Fruit fly (Drosophila melanogaster) whole organism, embryonic: Measurements from ENCODE around the gene CG8907.

Source experiments
- Ada2b ChIP-seq: fragments of 200-800 bp; sonication (Bioruptor generic); IDR thresholded peaks from 2 replicates; pipeline ENCODE4 v1.3.6; 2022; ENCODE audit warnings: missing biosample characterization, missing genetic modification characterization
- Antp ChIP-seq: fragments of 200-800 bp; sonication (Bioruptor generic); optimal IDR thresholded peaks from 3 replicates; lab custom pipeline; 2016; ENCODE audit warnings: missing biosample characterization, missing genetic modification characterization
- BEAF-32 ChIP-seq: fragments of 200-800 bp; sonication (Bioruptor generic); optimal IDR thresholded peaks from 3 replicates; lab custom pipeline; 2017; ENCODE audit warnings: missing biosample characterization, missing genetic modification characterization, mild to moderate bottlenecking, moderate library complexity, missing genetic modification reagents
- CG10543 ChIP-seq: fragments of 200-800 bp; sonication (Bioruptor generic); optimal IDR thresholded peaks from 3 replicates; lab custom pipeline; 2017; ENCODE audit warnings: missing biosample characterization, mild to moderate bottlenecking, missing genetic modification characterization, moderate library complexity
- CG11456 ChIP-seq: fragments of 200-800 bp; sonication (Bioruptor generic); IDR thresholded peaks from 3 replicates; pipeline ENCODE4 v1.3.6; 2022; ENCODE audit warnings: missing biosample characterization, missing genetic modification characterization
- CG11504 ChIP-seq: fragments of 200-800 bp; sonication (Bioruptor generic); optimal IDR thresholded peaks from 3 replicates; lab custom pipeline; 2019; ENCODE audit warnings: missing biosample characterization, mild to moderate bottlenecking, missing genetic modification characterization, moderate library complexity
- CG12744 ChIP-seq: fragments of 200-800 bp; sonication (Bioruptor generic); optimal IDR thresholded peaks from 2 replicates; lab custom pipeline; 2016; ENCODE audit warnings: missing biosample characterization, missing genetic modification characterization
- CG12769 ChIP-seq: fragments of 200-800 bp; sonication (Bioruptor generic); optimal IDR thresholded peaks from 2 replicates; lab custom pipeline; 2019; ENCODE audit warnings: missing biosample characterization, mild to moderate bottlenecking, missing genetic modification characterization, moderate library complexity
- CG13424 ChIP-seq: fragments of 200-800 bp; sonication (Bioruptor generic); optimal IDR thresholded peaks from 2 replicates; lab custom pipeline; 2019; ENCODE audit warnings: missing biosample characterization, mild to moderate bottlenecking, missing genetic modification characterization, moderate library complexity
- CG14050 ChIP-seq: fragments of 200-800 bp; sonication (Bioruptor generic); IDR thresholded peaks from 3 replicates; pipeline ENCODE4 v1.3.6; 2022; ENCODE audit warnings: missing biosample characterization, missing genetic modification characterization
- CG14667 ChIP-seq: fragments of 200-800 bp; sonication (Bioruptor generic); IDR thresholded peaks from 2 replicates; pipeline ENCODE4 v1.3.6; 2022; ENCODE audit warnings: missing biosample characterization, missing genetic modification characterization
- CG15073 ChIP-seq: fragments of 200-800 bp; sonication (Bioruptor generic); optimal IDR thresholded peaks from 2 replicates; lab custom pipeline; 2016; ENCODE audit warnings: missing biosample characterization, missing genetic modification characterization
- CG1647 ChIP-seq: fragments of 200-800 bp; sonication (Bioruptor generic); optimal IDR thresholded peaks from 3 replicates; lab custom pipeline; 2016; ENCODE audit warnings: missing biosample characterization, missing genetic modification characterization
- CG17359 ChIP-seq: fragments of 200-800 bp; sonication (Bioruptor generic); optimal IDR thresholded peaks from 3 replicates; lab custom pipeline; 2018; ENCODE audit warnings: missing biosample characterization, mild to moderate bottlenecking, missing genetic modification characterization, moderate library complexity
- CG17912 ChIP-seq: fragments of 200-800 bp; sonication (Bioruptor generic); optimal IDR thresholded peaks from 2 replicates; lab custom pipeline; 2018; ENCODE audit warnings: missing biosample characterization, mild to moderate bottlenecking, missing genetic modification characterization
- CG30403 ChIP-seq: fragments of 200-800 bp; sonication (Bioruptor generic); optimal IDR thresholded peaks from 3 replicates; lab custom pipeline; 2016; ENCODE audit warnings: missing biosample characterization, missing genetic modification characterization
- CG32532 ChIP-seq: fragments of 200-800 bp; sonication (Bioruptor generic); IDR thresholded peaks from 2 replicates; pipeline ENCODE4 v1.3.6; 2022; ENCODE audit warnings: missing biosample characterization, missing genetic modification characterization
- CG34224 ChIP-seq: fragments of 200-800 bp; sonication (Bioruptor generic); IDR thresholded peaks from 3 replicates; pipeline ENCODE4 v1.3.6; 2022; ENCODE audit warnings: missing biosample characterization, missing genetic modification characterization; ENCODE audit not compliant: partially characterized antibody
- CG42726 ChIP-seq: fragments of 200-800 bp; sonication (Bioruptor generic); IDR thresholded peaks from 2 replicates; pipeline ENCODE4 v1.3.6; 2022; ENCODE audit warnings: missing biosample characterization, missing genetic modification characterization; ENCODE audit not compliant: partially characterized antibody
- CG4617 ChIP-seq: fragments of 200-800 bp; sonication (Bioruptor generic); optimal IDR thresholded peaks from 3 replicates; lab custom pipeline; 2016; ENCODE audit warnings: missing biosample characterization, missing genetic modification characterization, borderline replicate concordance
- CG7987 ChIP-seq: fragments of 200-800 bp; sonication (Bioruptor generic); optimal IDR thresholded peaks from 2 replicates; lab custom pipeline; 2018; ENCODE audit warnings: missing biosample characterization, mild to moderate bottlenecking, missing genetic modification characterization, moderate library complexity
- CG8388 ChIP-seq: fragments of 200-800 bp; sonication (Bioruptor generic); optimal IDR thresholded peaks from 2 replicates; lab custom pipeline; 2019; ENCODE audit warnings: missing biosample characterization, mild to moderate bottlenecking, missing genetic modification characterization, moderate library complexity
- CG8478 ChIP-seq: fragments of >200 bp; optimal IDR thresholded peaks from 2 replicates; lab custom pipeline; 2018
- CG9876 ChIP-seq: fragments of 200-800 bp; sonication (Bioruptor generic); optimal IDR thresholded peaks from 2 replicates; lab custom pipeline; 2016; ENCODE audit warnings: missing biosample characterization, missing genetic modification characterization
- Chrac-16 ChIP-seq: fragments of 200-800 bp; sonication (Bioruptor generic); optimal IDR thresholded peaks from 3 replicates; lab custom pipeline; 2016; ENCODE audit warnings: missing biosample characterization, missing genetic modification characterization
- CoRest ChIP-seq: fragments of 200-800 bp; sonication (Bioruptor generic); optimal IDR thresholded peaks from 3 replicates; lab custom pipeline; 2018; ENCODE audit warnings: missing biosample characterization, mild to moderate bottlenecking, missing genetic modification characterization, moderate library complexity
- D19B ChIP-seq: fragments of 200-800 bp; sonication (Bioruptor generic); optimal IDR thresholded peaks from 2 replicates; lab custom pipeline; 2017; ENCODE audit warnings: missing biosample characterization, mild to moderate bottlenecking, missing genetic modification characterization
- Drgx ChIP-seq: fragments of 200-800 bp; sonication (Bioruptor generic); IDR thresholded peaks from 2 replicates; pipeline ENCODE4 v1.3.6; 2022; ENCODE audit warnings: missing biosample characterization, missing genetic modification characterization
- ERR ChIP-seq: fragments of 200-800 bp; sonication (Bioruptor generic); optimal IDR thresholded peaks from 2 replicates; lab custom pipeline; 2016; ENCODE audit warnings: missing biosample characterization, missing genetic modification characterization
- Elba2 ChIP-seq: fragments of 200-800 bp; sonication (Bioruptor generic); optimal IDR thresholded peaks from 3 replicates; lab custom pipeline; 2016; ENCODE audit warnings: missing biosample characterization, missing genetic modification characterization
- Fer3 ChIP-seq: fragments of 200-800 bp; sonication (Bioruptor generic); optimal IDR thresholded peaks from 2 replicates; lab custom pipeline; 2018; ENCODE audit warnings: missing biosample characterization, mild to moderate bottlenecking, missing genetic modification characterization, moderate library complexity
- GATAe ChIP-seq: fragments of 200-800 bp; sonication (Bioruptor generic); conservative IDR thresholded peaks from 2 replicates; pipeline ENCODE4 v1.3.6; 2022; ENCODE audit warnings: missing biosample characterization, missing genetic modification characterization
- HLH54F ChIP-seq: fragments of 200-800 bp; sonication (Bioruptor generic); optimal IDR thresholded peaks from 3 replicates; lab custom pipeline; 2016; ENCODE audit warnings: missing biosample characterization, missing genetic modification characterization
- HmgZ ChIP-seq: fragments of 200-800 bp; sonication (Bioruptor generic); optimal IDR thresholded peaks from 2 replicates; lab custom pipeline; 2018; ENCODE audit warnings: missing biosample characterization, mild to moderate bottlenecking, missing genetic modification characterization
- Hmr ChIP-seq: fragments of 200-800 bp; sonication (Bioruptor generic); optimal IDR thresholded peaks from 3 replicates; lab custom pipeline; 2017; ENCODE audit warnings: mild to moderate bottlenecking, missing biosample characterization, missing genetic modification reagents, missing genetic modification characterization
- Lpt ChIP-seq: fragments of >200 bp; optimal IDR thresholded peaks from 2 replicates; lab custom pipeline; 2018; ENCODE audit warnings: missing biosample characterization, missing genetic modification characterization
- Meics ChIP-seq: fragments of 200-800 bp; sonication (Bioruptor generic); optimal IDR thresholded peaks from 2 replicates; lab custom pipeline; 2017; ENCODE audit warnings: missing biosample characterization, mild to moderate bottlenecking, missing genetic modification characterization
- PHDP ChIP-seq: fragments of 200-800 bp; sonication (Bioruptor generic); optimal IDR thresholded peaks from 3 replicates; lab custom pipeline; 2018; ENCODE audit warnings: missing biosample characterization, mild to moderate bottlenecking, missing genetic modification characterization, moderate library complexity
- az2 ChIP-seq: fragments of 200-800 bp; sonication (Bioruptor generic); optimal IDR thresholded peaks from 3 replicates; lab custom pipeline; 2016; ENCODE audit warnings: missing biosample characterization, missing genetic modification characterization
- btn ChIP-seq: fragments of 200-800 bp; sonication (Bioruptor generic); optimal IDR thresholded peaks from 2 replicates; lab custom pipeline; 2016; ENCODE audit warnings: missing biosample characterization, missing genetic modification characterization
- chif ChIP-seq, 2 experiments: fragments of 200-800 bp; sonication (Bioruptor generic); optimal IDR thresholded peaks; 3 replicates each; lab custom pipeline; 2016; ENCODE audit warnings: missing biosample characterization in 2 of 2, missing genetic modification characterization in 2 of 2
- eve ChIP-seq, 2 experiments: fragments of >200 bp; optimal IDR thresholded peaks; 2 replicates each; lab custom pipeline; 2017; ENCODE audit warnings: missing biosample characterization in 2 of 2, missing genetic modification characterization in 2 of 2
- grn ChIP-seq: fragments of 200-800 bp; sonication (Bioruptor generic); optimal IDR thresholded peaks from 3 replicates; lab custom pipeline; 2017; ENCODE audit warnings: missing biosample characterization, missing genetic modification characterization
- ind ChIP-seq: fragments of 200-800 bp; sonication (Bioruptor generic); optimal IDR thresholded peaks from 3 replicates; lab custom pipeline; 2016; ENCODE audit warnings: missing biosample characterization, missing genetic modification characterization
- nerfin-2 ChIP-seq: fragments of 200-800 bp; sonication (Bioruptor generic); IDR thresholded peaks from 2 replicates; pipeline ENCODE4 v1.3.6; 2022; ENCODE audit warnings: missing biosample characterization, missing genetic modification characterization; ENCODE audit not compliant: partially characterized antibody
- pfk ChIP-seq: fragments of 200-800 bp; sonication (Bioruptor generic); optimal IDR thresholded peaks from 2 replicates; lab custom pipeline; 2018; ENCODE audit warnings: missing biosample characterization, mild to moderate bottlenecking, missing genetic modification characterization, moderate library complexity
- pnt ChIP-seq: fragments of 200-800 bp; sonication (Bioruptor generic); optimal IDR thresholded peaks from 3 replicates; lab custom pipeline; 2016; ENCODE audit warnings: missing biosample characterization, missing genetic modification characterization
- prd ChIP-seq, 3 experiments: fragments of >200 bp in 2 of 3; fragments of 200-800 bp in 1 of 3; sonication (Bioruptor generic) in 1 of 3; optimal IDR thresholded peaks in 2 of 3; IDR thresholded peaks in 1 of 3; 2 replicates in 2 of 3; 3 replicates in 1 of 3; pipeline versions ENCODE4 v1.3.6 to Lab custom; 2017 to 2022; ENCODE audit warnings: missing biosample characterization in 1 of 3, missing genetic modification characterization in 1 of 3
- sd ChIP-seq: fragments of 200-800 bp; sonication (Bioruptor generic); optimal IDR thresholded peaks from 3 replicates; lab custom pipeline; 2018; ENCODE audit warnings: missing biosample characterization, mild to moderate bottlenecking, missing genetic modification characterization, moderate library complexity
- sens-2 ChIP-seq: fragments of 200-800 bp; sonication (Bioruptor generic); IDR thresholded peaks from 2 replicates; pipeline ENCODE4 v1.3.6; 2022; ENCODE audit warnings: missing biosample characterization, missing genetic modification characterization
- stwl ChIP-seq: fragments of 200-800 bp; sonication (Bioruptor generic); optimal IDR thresholded peaks from 3 replicates; lab custom pipeline; 2018; ENCODE audit warnings: missing biosample characterization, mild to moderate bottlenecking, missing genetic modification characterization, moderate library complexity

CG8907 gene

dm6 chr3R:16991781-16992180, 16.3 kb upstream of the CG8907 start, which contains the start of gene EMC2B (continued):
- no peak for TF ChIP-seq Ada2b
- no peak for TF ChIP-seq CG9876 (GFP tag; lab: Kevin White, UChicago)
- no peak for TF ChIP-seq D19B (GFP tag; lab: Kevin White, UChicago)
- TF ChIP-seq eve (GFP tag; optimal IDR thresholded peaks at IDR 0.05; lab: Kevin White, UChicago): no peak
- no peak for TF ChIP-seq CG1647 (GFP tag; lab: Kevin White, UChicago)
- TF ChIP-seq nerfin-2 (GFP tag; lab: Robert Waterston, UW): no peak
- no peak for TF ChIP-seq CG7987 (GFP tag; lab: Kevin White, UChicago)
- peak; percentile 12 for TF ChIP-seq CG17359 (tag; lab: Kevin White, UChicago)
- TF ChIP-seq HmgZ: peak; percentile 52
- no peak for TF ChIP-seq CG15073 (GFP tag; lab: Kevin White, UChicago)
- peak; percentile 45 for TF ChIP-seq CG11504
- TF ChIP-seq Antp (GFP tag; lab: Kevin White, UChicago): peak; percentile 52
- no peak for TF ChIP-seq prd (optimal IDR thresholded peaks at IDR 0.05; lab: Kevin White, UChicago)
- no peak for TF ChIP-seq prd (GFP tag; IDR thresholded peaks at IDR 0.05; lab: Robert Waterston, UW)
- peak; percentile 58 for TF ChIP-seq CG30403 (GFP tag; lab: Kevin White, UChicago)
- peak; percentile 55 for TF ChIP-seq CoRest
- peak; percentile 31 for TF ChIP-seq BEAF-32 (GFP tag; lab: Kevin White, UChicago)
- no peak for TF ChIP-seq Drgx
- TF ChIP-seq CG4617 (GFP tag; lab: Kevin White, UChicago): peak; percentile 77
- no peak for TF ChIP-seq CG32532 (GFP tag; lab: Robert Waterston, UW)
- no peak for TF ChIP-seq sd (tag; lab: Kevin White, UChicago)
- peak; percentile 14 for TF ChIP-seq CG8388
- peak; percentile 29 for TF ChIP-seq Fer3
- TF ChIP-seq az2 (GFP tag; lab: Kevin White, UChicago): no peak
- TF ChIP-seq CG42726 (GFP tag; lab: Robert Waterston, UW): no peak
- TF ChIP-seq PHDP: no peak
- peak; percentile 34 to 39 for TF ChIP-seq chif (GFP tag; optimal IDR thresholded peaks at IDR 0.05; lab: Kevin White, UChicago)
- peak; percentile 64 for TF ChIP-seq pnt (GFP tag; lab: Kevin White, UChicago)
- TF ChIP-seq HLH54F (GFP tag; lab: Kevin White, UChicago): peak; percentile 39
- peak; percentile 78 for TF ChIP-seq Elba2 (GFP tag; lab: Kevin White, UChicago)
- no peak for TF ChIP-seq CG34224 (GFP tag; lab: Robert Waterston, UW)
- no peak for TF ChIP-seq CG14050 (GFP tag; lab: Robert Waterston, UW)
- TF ChIP-seq CG8478 (lab: Kevin White, UChicago): no peak
- no peak for TF ChIP-seq pfk
- TF ChIP-seq grn (GFP tag; lab: Kevin White, UChicago): no peak
- TF ChIP-seq Hmr (GFP tag; lab: Kevin White, UChicago): peak; percentile 49
- TF ChIP-seq CG11456 (GFP tag; lab: Robert Waterston, UW): no peak
- no peak for TF ChIP-seq CG12744 (GFP tag; lab: Kevin White, UChicago)
- peak; percentile 43 for TF ChIP-seq CG13424
- peak; percentile 37 for TF ChIP-seq CG12769
- peak; percentile 16 for TF ChIP-seq Chrac-16 (GFP tag; lab: Kevin White, UChicago)
- TF ChIP-seq Lpt (GFP tag; lab: Kevin White, UChicago): no peak
- no peak for TF ChIP-seq CG14667 (GFP tag; lab: Robert Waterston, UW)
- TF ChIP-seq Meics: peak; percentile 23
- TF ChIP-seq ind (GFP tag; lab: Kevin White, UChicago): peak; percentile 36
- peak; percentile 88 for TF ChIP-seq stwl (tag; lab: Kevin White, UChicago)
- peak; percentile 40 for TF ChIP-seq CG17912 (GFP tag; lab: Kevin White, UChicago)
- TF ChIP-seq ERR (GFP tag; lab: Kevin White, UChicago): peak; percentile 5
- TF ChIP-seq btn: no peak
- TF ChIP-seq CG10543: no peak
- no peak for TF ChIP-seq GATAe (GFP tag; lab: Robert Waterston, UW)
- no peak for TF ChIP-seq sens-2 (GFP tag; lab: Robert Waterston, UW)
